Fruit fly (Drosophila melanogaster) ovary, adult (tissue): ENCODE measurements around the gene CG12716.

Source experiments
- CG17801 ChIP-seq: fragments of 200-800 bp; optimal IDR thresholded peaks from 2 replicates; lab custom pipeline; 2019; ENCODE audit warnings: missing biosample characterization, mild to moderate bottlenecking, missing genetic modification characterization, moderate library complexity; ENCODE audit not compliant: partially characterized antibody

CG12716 gene

DNA sequence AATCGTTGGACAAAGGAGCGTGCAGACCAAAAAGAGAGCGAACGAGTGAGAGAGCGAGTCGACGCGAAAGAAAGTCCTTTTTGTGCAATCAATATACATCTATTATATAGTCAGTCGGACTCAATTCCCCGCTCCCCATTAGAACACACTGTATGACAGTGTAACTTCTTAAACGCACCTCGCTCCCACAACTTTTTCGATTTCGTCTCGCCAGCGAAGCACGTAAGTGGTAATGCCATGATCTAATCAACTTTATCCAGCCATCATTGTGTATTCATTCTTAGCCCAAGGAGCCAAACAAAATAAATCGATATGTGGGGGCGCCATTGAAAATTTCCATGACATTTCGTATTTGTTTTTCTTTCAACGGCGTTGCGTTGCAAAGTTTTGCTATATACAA is 37.0 kb downstream of the CG12716 start:
- TF ChIP-seq CG17801 (GFP tag; lab: Kevin White, UChicago), result no peak

DNA sequence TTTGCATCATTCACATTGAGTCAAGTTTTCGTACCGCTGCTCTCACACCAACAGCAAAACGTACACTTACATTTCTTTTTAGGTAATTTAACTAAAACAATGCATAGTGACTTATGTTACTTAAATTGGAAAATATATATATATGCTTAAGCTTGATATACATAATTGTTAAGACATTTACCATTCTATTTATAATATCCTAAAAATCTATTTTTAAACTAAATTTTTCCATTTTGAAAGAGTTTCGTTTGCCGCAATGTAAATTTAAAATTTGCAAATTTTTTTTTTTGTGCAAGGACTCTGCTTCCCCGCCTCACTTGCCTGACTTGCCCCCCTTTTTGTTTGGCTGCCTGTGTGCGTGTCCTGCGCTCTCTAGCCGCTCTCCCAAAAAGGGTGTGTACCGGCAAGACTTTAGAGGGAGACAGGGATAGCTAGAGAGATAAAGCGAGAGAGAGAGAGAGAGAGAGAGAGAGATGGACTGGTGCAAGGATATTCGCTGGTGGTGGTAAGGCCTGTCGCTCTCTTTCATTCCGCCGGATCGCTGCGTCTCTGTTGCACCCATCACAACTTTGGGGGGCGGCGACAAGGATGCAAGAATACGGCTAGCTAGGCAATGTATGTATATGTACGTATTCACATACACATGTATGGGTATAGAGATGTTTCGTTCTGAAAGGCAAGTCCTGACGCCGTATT is 38.1 kb downstream of the CG12716 start:
- TF ChIP-seq CG17801 (GFP tag; lab: Kevin White, UChicago), result no peak

DNA sequence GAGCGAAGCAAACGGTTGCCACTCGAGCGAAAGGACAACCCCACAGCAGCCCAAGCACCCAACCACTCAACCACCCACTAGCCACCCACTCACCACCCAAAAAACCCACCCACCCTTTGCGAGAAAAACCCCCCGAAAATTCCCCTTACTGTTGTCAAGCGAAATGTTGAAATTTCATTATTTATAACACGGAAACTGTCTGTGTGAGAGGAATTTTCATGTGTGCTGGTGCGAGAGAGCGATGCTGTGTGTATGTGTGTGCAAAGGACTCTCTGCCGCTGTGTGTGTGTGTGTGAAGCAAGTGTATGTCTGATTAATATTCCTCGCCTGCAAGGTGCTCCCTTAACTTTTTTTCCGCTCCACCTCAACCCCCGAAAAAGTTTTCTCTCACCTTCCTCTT is 46.2 kb downstream of the CG12716 start:
- TF ChIP-seq CG17801 (GFP tag; lab: Kevin White, UChicago), result no peak

DNA sequence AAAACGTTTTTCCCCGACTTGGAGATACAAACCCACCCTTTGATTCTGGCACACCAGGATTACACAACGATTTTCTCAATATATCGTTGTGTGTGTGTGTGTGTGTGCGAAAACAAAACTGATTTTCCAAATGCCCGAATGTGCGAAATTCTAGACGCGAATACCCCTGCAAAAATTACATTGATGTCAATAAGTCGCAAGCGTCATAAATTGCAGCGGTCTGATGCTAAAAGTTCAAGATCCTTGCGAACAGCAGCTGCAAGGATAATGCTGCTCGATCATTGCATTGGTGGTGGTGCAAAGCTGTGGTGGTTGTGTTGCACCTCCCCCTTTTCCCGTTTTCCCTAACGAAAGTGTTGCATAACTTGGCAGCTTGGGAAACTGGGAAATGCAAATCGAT is 48.4 kb downstream of the CG12716 start:
- TF ChIP-seq CG17801 (GFP tag; lab: Kevin White, UChicago), result no peak

DNA sequence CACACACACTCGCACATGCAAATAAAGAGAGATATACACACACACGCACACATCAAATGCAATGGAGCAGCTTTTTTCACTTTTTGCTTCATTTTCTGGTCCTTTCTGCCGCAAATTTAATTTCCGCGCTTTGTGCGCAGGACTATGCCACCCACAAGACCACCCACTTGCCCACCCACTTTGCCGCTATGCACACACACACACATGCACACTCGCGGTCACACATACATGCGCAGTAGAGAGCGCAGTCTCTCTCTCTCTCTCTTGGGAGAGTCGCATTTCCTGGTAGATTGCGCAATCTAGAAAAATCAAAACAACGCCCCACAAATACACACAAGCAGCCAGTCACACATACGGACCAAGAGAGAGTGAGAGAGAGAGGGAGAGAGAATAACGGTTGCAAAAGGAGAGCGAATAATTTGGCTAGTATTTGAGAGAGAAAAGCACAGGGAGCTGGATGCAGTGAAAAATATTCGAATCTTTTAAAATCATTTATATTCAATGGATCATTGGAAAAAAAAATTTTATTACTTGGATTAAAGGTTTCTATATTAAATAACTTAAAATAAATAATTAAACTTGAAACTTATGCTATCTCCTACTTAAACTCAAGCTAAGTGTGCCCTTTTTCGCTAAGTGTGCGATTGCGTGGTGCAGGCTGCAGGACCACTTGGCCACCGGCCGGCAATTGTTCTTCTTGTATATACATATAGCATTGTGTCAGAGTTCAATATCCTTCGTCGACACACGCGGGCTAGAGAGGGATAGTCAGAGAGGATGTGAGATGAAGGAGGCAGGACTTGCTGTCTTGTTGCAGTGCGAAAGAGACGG is 50.4 kb downstream of the CG12716 start:
- TF ChIP-seq CG17801 (GFP tag; lab: Kevin White, UChicago), result no peak
